Worm (Caenorhabditis elegans) whole organism, young adult: ENCODE results near the gene K08D9.10.

Experiments
- B0261.1 ChIP-seq: sonication (generic microtip); optimal IDR thresholded peaks from 2 replicates; lab custom pipeline; 2016; ENCODE audit warnings: mild to moderate bottlenecking, missing genetic modification characterization, moderate library complexity, missing compliant biosample characterization
- B0336.3 ChIP-seq: fragments of 200-800 bp; sonication (Bioruptor generic); IDR thresholded peaks from 2 replicates; pipeline ENCODE4 v1.3.6; 2022; ENCODE audit warnings: missing genetic modification characterization, missing compliant biosample characterization
- C06A6.2 ChIP-seq: fragments of 200-800 bp; sonication (Bioruptor generic); conservative IDR thresholded peaks from 2 replicates; pipeline ENCODE4 v1.3.6; 2022; ENCODE audit warnings: missing genetic modification characterization, missing compliant biosample characterization
- D2030.7 ChIP-seq: fragments of 200-800 bp; sonication (Bioruptor generic); IDR thresholded peaks from 2 replicates; pipeline ENCODE4 v1.3.6; 2022; ENCODE audit warnings: missing genetic modification reagents, missing genetic modification characterization, missing compliant biosample characterization
- F10E7.11 ChIP-seq: sonication (generic microtip); optimal IDR thresholded peaks from 2 replicates; lab custom pipeline; 2017; ENCODE audit warnings: mild to moderate bottlenecking, missing genetic modification characterization, moderate library complexity, missing compliant biosample characterization
- F22D6.2 ChIP-seq: sonication (generic microtip); optimal IDR thresholded peaks from 2 replicates; lab custom pipeline; 2016; ENCODE audit warnings: mild to moderate bottlenecking, missing genetic modification characterization, missing compliant biosample characterization
- Y53G8AR.9 ChIP-seq: fragments of 200-800 bp; sonication (Bioruptor generic); conservative IDR thresholded peaks from 2 replicates; pipeline ENCODE4 v1.3.6; 2022; ENCODE audit warnings: missing genetic modification reagents, missing genetic modification characterization, missing compliant biosample characterization
- Y79H2A.3 ChIP-seq: fragments of 200-800 bp; sonication (Bioruptor generic); conservative IDR thresholded peaks from 2 replicates; pipeline ENCODE4 v1.3.6; 2022; ENCODE audit warnings: missing genetic modification reagents, missing genetic modification characterization, missing compliant biosample characterization
- ZK185.1 ChIP-seq: sonication (generic microtip); optimal IDR thresholded peaks from 2 replicates; lab custom pipeline; 2016; ENCODE audit warnings: mild to moderate bottlenecking, missing genetic modification characterization, missing compliant biosample characterization; ENCODE audit not compliant: poor library complexity, severe bottlenecking
- aptf-2 ChIP-seq: fragments of 200-800 bp; sonication (Bioruptor generic); conservative IDR thresholded peaks from 2 replicates; pipeline ENCODE4 v1.3.6; 2022; ENCODE audit warnings: missing genetic modification reagents, missing genetic modification characterization, missing compliant biosample characterization
- attf-3 ChIP-seq: fragments of 200-800 bp; sonication (Bioruptor generic); conservative IDR thresholded peaks from 2 replicates; pipeline ENCODE4 v1.3.6; 2022; ENCODE audit warnings: missing genetic modification reagents, missing genetic modification characterization, missing compliant biosample characterization
- cebp-1 ChIP-seq, 2 experiments: fragments of 200-800 bp in 1 of 2; sonication (Bioruptor generic) in 1 of 2; sonication (generic microtip) in 1 of 2; IDR thresholded peaks in 1 of 2; optimal IDR thresholded peaks in 1 of 2; 2 replicates each; pipeline versions ENCODE4 v1.3.6 to Lab custom; 2017 to 2022; ENCODE audit warnings: missing compliant biosample characterization in 2 of 2, missing genetic modification characterization in 2 of 2, mild to moderate bottlenecking in 1 of 2, missing genetic modification reagents in 1 of 2, moderate library complexity in 1 of 2
- ceh-100 ChIP-seq: fragments of 200-800 bp; sonication (Bioruptor generic); IDR thresholded peaks from 2 replicates; pipeline ENCODE4 v1.3.6; 2022; ENCODE audit warnings: missing genetic modification reagents, missing genetic modification characterization, missing compliant biosample characterization
- ceh-91 ChIP-seq: fragments of 200-800 bp; sonication (Bioruptor generic); IDR thresholded peaks from 2 replicates; pipeline ENCODE4 v1.3.6; 2022; ENCODE audit warnings: missing genetic modification reagents, missing genetic modification characterization, missing compliant biosample characterization
- chd-7 ChIP-seq: sonication (generic microtip); optimal IDR thresholded peaks from 2 replicates; lab custom pipeline; 2016; ENCODE audit warnings: mild to moderate bottlenecking, missing genetic modification characterization, moderate library complexity, missing compliant biosample characterization
- dox-1 ChIP-seq: fragments of 200-800 bp; sonication (Bioruptor generic); IDR thresholded peaks from 2 replicates; pipeline ENCODE4 v1.3.6; 2022; ENCODE audit warnings: missing genetic modification reagents, missing genetic modification characterization, missing compliant biosample characterization
- him-1 ChIP-seq: sonication (generic microtip); optimal IDR thresholded peaks from 2 replicates; lab custom pipeline; 2016; ENCODE audit warnings: missing genotype, missing genetic modification reagents, missing genetic modification characterization, missing compliant biosample characterization
- hlh-12 ChIP-seq: sonication (generic microtip); optimal IDR thresholded peaks from 2 replicates; lab custom pipeline; 2016; ENCODE audit warnings: missing genetic modification characterization, missing compliant biosample characterization
- hlh-26 ChIP-seq: fragments of 200-800 bp; sonication (Bioruptor generic); conservative IDR thresholded peaks from 2 replicates; pipeline ENCODE4 v1.3.6; 2022; ENCODE audit warnings: missing genetic modification reagents, missing genetic modification characterization, missing compliant biosample characterization
- let-526 ChIP-seq: fragments of 200-800 bp; sonication (Bioruptor generic); IDR thresholded peaks from 2 replicates; pipeline ENCODE4 v1.3.6; 2022; ENCODE audit warnings: missing genetic modification reagents, missing genetic modification characterization, missing compliant biosample characterization
- let-607 ChIP-seq, 2 experiments: fragments of 200-800 bp in 1 of 2; sonication (Bioruptor generic) in 1 of 2; sonication (generic microtip) in 1 of 2; optimal IDR thresholded peaks; 2 replicates each; lab custom pipeline; 2016 to 2018; ENCODE audit warnings: mild to moderate bottlenecking in 2 of 2, missing compliant biosample characterization in 2 of 2, missing genetic modification characterization in 2 of 2, moderate library complexity in 2 of 2, missing genotype in 1 of 2
- lsl-1 ChIP-seq: fragments of 200-800 bp; sonication (Bioruptor generic); optimal IDR thresholded peaks from 2 replicates; lab custom pipeline; 2018; ENCODE audit warnings: mild to moderate bottlenecking, missing genetic modification characterization, moderate library complexity, missing compliant biosample characterization
- lsy-27 ChIP-seq: sonication (generic microtip); optimal IDR thresholded peaks from 2 replicates; lab custom pipeline; 2017; ENCODE audit warnings: missing genetic modification characterization, mild to moderate bottlenecking, missing compliant biosample characterization, antibody characterized with exemption, missing genotype, borderline replicate concordance; ENCODE audit not compliant: insufficient read depth
- nfya-1 ChIP-seq: sonication (generic microtip); optimal IDR thresholded peaks from 2 replicates; lab custom pipeline; 2017; ENCODE audit warnings: antibody characterized with exemption, missing compliant biosample characterization, missing genetic modification characterization, borderline replicate concordance; ENCODE audit not compliant: insufficient read depth
- nfyb-1 ChIP-seq: fragments of 200-800 bp; sonication (Bioruptor generic); IDR thresholded peaks from 2 replicates; pipeline ENCODE4 v1.3.6; 2022; ENCODE audit warnings: missing genetic modification reagents, missing genetic modification characterization, missing compliant biosample characterization
- nhr-120 ChIP-seq: fragments of 200-800 bp; sonication (Bioruptor generic); IDR thresholded peaks from 2 replicates; pipeline ENCODE4 v1.3.6; 2022; ENCODE audit warnings: missing genetic modification characterization, missing compliant biosample characterization
- rcor-1 ChIP-seq: fragments of 200-800 bp; sonication (Bioruptor generic); IDR thresholded peaks from 2 replicates; pipeline ENCODE4 v1.3.6; 2022; ENCODE audit warnings: missing genetic modification reagents, missing genetic modification characterization, missing compliant biosample characterization
- sdz-38 ChIP-seq: sonication (generic microtip); optimal IDR thresholded peaks from 2 replicates; lab custom pipeline; 2016; ENCODE audit warnings: missing genotype, missing genetic modification characterization, missing compliant biosample characterization
- sea-2 ChIP-seq: fragments of 200-800 bp; sonication (Bioruptor generic); IDR thresholded peaks from 2 replicates; pipeline ENCODE4 v1.3.6; 2022; ENCODE audit warnings: missing genetic modification characterization, missing compliant biosample characterization
- snpc-1.1 ChIP-seq: sonication (generic microtip); optimal IDR thresholded peaks from 2 replicates; lab custom pipeline; 2017; ENCODE audit warnings: missing genetic modification characterization, mild to moderate bottlenecking, missing compliant biosample characterization, antibody characterized with exemption, moderate library complexity, missing genotype, missing genetic modification reagents; ENCODE audit not compliant: insufficient read depth
- snpc-1.3 ChIP-seq: sonication (generic microtip); optimal IDR thresholded peaks from 2 replicates; lab custom pipeline; 2017; ENCODE audit warnings: missing genetic modification characterization, mild to moderate bottlenecking, missing compliant biosample characterization, antibody characterized with exemption, moderate library complexity, missing genotype, missing genetic modification reagents; ENCODE audit not compliant: insufficient read depth
- sptf-2 ChIP-seq: fragments of 200-800 bp; sonication (Bioruptor generic); optimal IDR thresholded peaks from 2 replicates; lab custom pipeline; 2018; ENCODE audit warnings: mild to moderate bottlenecking, missing genetic modification characterization, missing compliant biosample characterization
- tlf-1 ChIP-seq: fragments of 200-800 bp; sonication (Bioruptor generic); optimal IDR thresholded peaks from 2 replicates; lab custom pipeline; 2018; ENCODE audit warnings: mild to moderate bottlenecking, missing genetic modification characterization, missing compliant biosample characterization
- unc-130 ChIP-seq: sonication (generic microtip); optimal IDR thresholded peaks from 2 replicates; lab custom pipeline; 2016; ENCODE audit warnings: missing genetic modification reagents, missing genetic modification characterization, missing compliant biosample characterization
- xnd-1 ChIP-seq: sonication (generic microtip); optimal IDR thresholded peaks from 2 replicates; lab custom pipeline; 2016; ENCODE audit warnings: missing genotype, missing genetic modification reagents, missing genetic modification characterization, missing compliant biosample characterization
- zfh-2 ChIP-seq: fragments of 200-800 bp; sonication (Bioruptor generic); conservative IDR thresholded peaks from 2 replicates; pipeline ENCODE4 v1.3.6; 2022; ENCODE audit warnings: missing genetic modification reagents, missing genetic modification characterization, missing compliant biosample characterization
- ztf-22 ChIP-seq: fragments of 200-800 bp; sonication (Bioruptor generic); optimal IDR thresholded peaks from 2 replicates; lab custom pipeline; 2018; ENCODE audit warnings: mild to moderate bottlenecking, missing genetic modification characterization, moderate library complexity, missing compliant biosample characterization
- ztf-26 ChIP-seq: sonication (generic microtip); optimal IDR thresholded peaks from 2 replicates; lab custom pipeline; 2017; ENCODE audit warnings: missing genetic modification characterization, missing compliant biosample characterization

K08D9.10 gene

ce11 chrV:3227373-3227772 lies 3.3 kb upstream of the K08D9.10 start, which contains the start of gene K08D9.2:
TSS of gene K08D9.2 (plus strand) at chrV:3227673.
- TF ChIP-seq chd-7 (tag; lab: Kevin White, UChicago) (no peak), sea-2 (no peak), zfh-2 (GFP tag; lab: Robert Waterston, UW) (no peak), ZK185.1 (tag; lab: Kevin White, UChicago) (no peak), hlh-26 (GFP tag; lab: Robert Waterston, UW) (no peak), ceh-100 (no peak), aptf-2 (GFP tag; lab: Robert Waterston, UW) (no peak), F22D6.2 (no peak), sdz-38 (no peak)

ce11 chrV:3230150-3230549 lies 547 bp upstream of the K08D9.10 start:
- no peak for TF ChIP-seq xnd-1 (tag; lab: Kevin White, UChicago)
- TF ChIP-seq sptf-2, result no peak
- TF ChIP-seq nhr-120 (GFP tag; lab: Robert Waterston, UW), result no peak
- TF ChIP-seq Y53G8AR.9 (GFP tag; lab: Robert Waterston, UW), result no peak

ce11 chrV:3234887-3235286 lies 4.2 kb downstream of the K08D9.10 start, which contains the start of gene K08D9.6:
TSS of gene K08D9.6 (minus strand) at chrV:3234987.
- no peak for TF ChIP-seq nfya-1
- TF ChIP-seq him-1, result no peak
- no peak for TF ChIP-seq rcor-1 (GFP tag; lab: Robert Waterston, UW)
- TF ChIP-seq hlh-12 (tag; lab: Kevin White, UChicago), result no peak
- no peak for TF ChIP-seq tlf-1
- TF ChIP-seq sdz-38, result no peak
- no peak for TF ChIP-seq ceh-91
- no peak for TF ChIP-seq lsl-1
- TF ChIP-seq snpc-1.3 (tag; lab: Kevin White, UChicago), result no peak
- TF ChIP-seq C06A6.2 (GFP tag; lab: Robert Waterston, UW), result no peak
- no peak for TF ChIP-seq D2030.7

ce11 chrV:3236610-3237009 lies 5.9 kb downstream of the K08D9.10 start, which contains the start of the genes K08D9.9 and str-16:
TSS of gene K08D9.9 (minus strand) at chrV:3236710.
TSS of gene str-16 (plus strand) at chrV:3236875.
- TF ChIP-seq let-526 (GFP tag; lab: Robert Waterston, UW) (no peak), ZK185.1 (tag; lab: Kevin White, UChicago) (no peak), lsy-27 (no peak), B0261.1 (tag; lab: Kevin White, UChicago) (no peak), cebp-1 (GFP tag; IDR thresholded peaks at IDR 0.05; lab: Robert Waterston, UW) (no peak), cebp-1 (tag; optimal IDR thresholded peaks at IDR 0.05; lab: Kevin White, UChicago) (no peak), nfyb-1 (GFP tag; lab: Robert Waterston, UW) (no peak), chd-7 (tag; lab: Kevin White, UChicago) (no peak), Y79H2A.3 (GFP tag; lab: Robert Waterston, UW) (no peak), Y53G8AR.9 (GFP tag; lab: Robert Waterston, UW) (no peak)

ce11 chrV:3241175-3241574 lies 10.5 kb downstream of the K08D9.10 start, which contains the start of gene srj-11:
TSS of gene srj-11 (plus strand) at chrV:3241424.
- no peak for TF ChIP-seq F10E7.11 (tag; lab: Kevin White, UChicago)
- no peak for TF ChIP-seq tlf-1
- no peak for TF ChIP-seq hlh-12 (tag; lab: Kevin White, UChicago)
- no peak for TF ChIP-seq snpc-1.1
- TF ChIP-seq ZK185.1 (tag; lab: Kevin White, UChicago), result no peak
- TF ChIP-seq ztf-26, result no peak
- no peak for TF ChIP-seq F22D6.2
- TF ChIP-seq B0336.3, result no peak
- no peak for TF ChIP-seq zfh-2 (GFP tag; lab: Robert Waterston, UW)
- no peak for TF ChIP-seq unc-130 (GFP tag; lab: Kevin White, UChicago)
- TF ChIP-seq let-607 (tag; optimal IDR thresholded peaks at IDR 0.05; lab: Kevin White, UChicago), result no peak
- no peak for TF ChIP-seq attf-3 (GFP tag; lab: Robert Waterston, UW)
- no peak for TF ChIP-seq ztf-22 (GFP tag; lab: Kevin White, UChicago)
- no peak for TF ChIP-seq dox-1 (GFP tag; lab: Robert Waterston, UW)
- no peak for TF ChIP-seq xnd-1 (tag; lab: Kevin White, UChicago)
- no peak for TF ChIP-seq ceh-100
